Worm (Caenorhabditis elegans): ENCODE results near the gene sams-5.
"Not testable (repeated sequence)": the region's sequence is repeated elsewhere in the genome, so short reads cannot be mapped to it uniquely, and the experiment has no call there.

The sams-5 gene

DNA sequence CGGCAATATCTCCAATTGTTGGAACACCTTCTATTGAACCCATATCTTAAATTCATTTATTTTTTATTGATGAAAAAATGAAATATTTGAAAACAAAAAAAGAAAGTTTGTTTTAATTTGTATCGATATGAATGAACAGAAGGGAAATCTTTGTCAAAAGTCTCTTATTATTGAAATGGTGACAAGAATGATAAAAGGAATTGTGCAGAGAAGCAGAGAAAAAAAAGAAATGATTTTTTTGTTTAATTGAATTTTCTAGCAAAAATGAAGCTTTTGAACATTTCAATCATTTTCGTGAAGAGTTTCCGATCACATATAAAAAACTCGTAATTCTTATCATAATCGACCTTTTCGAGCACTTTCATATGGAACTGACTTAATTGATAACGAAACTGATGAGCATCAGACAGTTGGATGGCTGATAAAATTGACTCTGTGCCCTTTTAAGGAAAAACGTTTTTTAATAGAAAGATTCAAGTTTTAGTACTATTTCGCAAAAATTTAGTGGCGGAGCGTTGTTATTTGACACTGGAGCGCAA, 3.6 kb downstream of the sams-5 start, which contains the start of the genes aat-4 and T13A10.1:
Gene aat-4, minus strand, starts transcription at position 51 of the 539 bp plus-strand sequence.
Gene T13A10.1, plus strand, starts transcription at position 411 of the 539 bp plus-strand sequence.
- no peak for TF ChIP-seq unc-62 (GFP tag; optimal IDR thresholded peaks at IDR 0.05)

DNA sequence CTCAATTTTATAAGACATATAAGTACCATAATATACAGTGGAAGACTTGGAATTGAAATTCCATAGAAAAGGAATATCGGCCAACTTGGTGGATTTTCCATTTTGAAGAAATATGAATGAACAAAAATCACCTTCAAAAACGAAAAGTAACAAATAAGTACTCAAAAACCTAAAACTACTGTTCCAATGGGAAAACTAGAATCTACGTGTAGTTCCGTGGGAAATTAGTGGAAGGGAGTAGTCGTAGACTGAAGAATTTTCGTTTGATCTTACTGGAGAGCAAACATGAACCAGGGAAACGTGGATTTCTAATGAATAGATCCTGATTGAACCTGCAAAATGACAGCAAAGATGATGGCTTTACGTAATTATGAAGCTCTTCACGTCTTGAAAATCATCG, 7.4 kb downstream of the sams-5 start, which contains the start of gene srv-31:
Gene srv-31, minus strand, starts transcription at position 101 of the 400 bp plus-strand sequence.
- no peak for TF ChIP-seq unc-62 (GFP tag; optimal IDR thresholded peaks at IDR 0.05)

DNA sequence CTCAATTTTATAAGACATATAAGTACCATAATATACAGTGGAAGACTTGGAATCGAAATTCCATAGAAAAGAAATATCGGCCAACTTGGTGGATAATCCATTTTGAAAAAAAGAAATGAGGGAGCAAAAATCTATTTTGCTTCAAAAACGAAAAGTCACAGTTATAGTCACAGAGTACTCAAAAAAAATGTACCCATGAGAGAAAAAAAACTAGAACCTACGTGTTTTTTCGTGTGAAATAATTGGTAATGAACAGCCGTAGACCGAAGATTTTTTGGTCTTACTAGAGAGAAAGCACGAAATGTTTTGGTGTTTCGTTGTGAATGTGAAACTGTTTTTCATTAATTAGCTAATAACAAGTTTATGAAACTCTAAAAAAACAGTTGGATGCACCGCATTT, 10.0 kb downstream of the sams-5 start, which contains the start of gene srv-30:
Gene srv-30, minus strand, starts transcription at position 101 of the 400 bp plus-strand sequence.
- no peak for TF ChIP-seq unc-62 (GFP tag; optimal IDR thresholded peaks at IDR 0.05)

DNA sequence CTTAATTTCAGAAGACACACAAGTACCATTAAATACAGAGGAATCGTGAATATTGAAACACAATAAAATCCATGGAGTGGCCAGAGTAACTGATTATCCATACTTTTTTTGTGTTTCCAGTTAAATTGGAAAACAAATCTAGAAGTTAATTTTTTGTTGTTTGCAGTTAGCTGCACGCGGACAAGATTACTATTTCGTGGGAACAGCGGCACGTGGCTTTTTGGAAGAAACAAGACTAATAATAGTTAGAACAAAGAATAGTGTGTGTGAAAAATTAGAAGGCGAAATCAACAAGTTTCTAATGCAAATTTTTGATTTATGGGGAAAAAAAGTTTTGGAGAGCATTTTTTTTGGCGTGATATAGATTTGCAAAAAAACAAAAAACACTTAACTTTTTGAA, 12.8 kb downstream of the sams-5 start, which contains the start of gene srv-29:
Gene srv-29, minus strand, starts transcription at position 101 of the 400 bp plus-strand sequence.
- no peak for TF ChIP-seq unc-62 (GFP tag; optimal IDR thresholded peaks at IDR 0.05)

DNA sequence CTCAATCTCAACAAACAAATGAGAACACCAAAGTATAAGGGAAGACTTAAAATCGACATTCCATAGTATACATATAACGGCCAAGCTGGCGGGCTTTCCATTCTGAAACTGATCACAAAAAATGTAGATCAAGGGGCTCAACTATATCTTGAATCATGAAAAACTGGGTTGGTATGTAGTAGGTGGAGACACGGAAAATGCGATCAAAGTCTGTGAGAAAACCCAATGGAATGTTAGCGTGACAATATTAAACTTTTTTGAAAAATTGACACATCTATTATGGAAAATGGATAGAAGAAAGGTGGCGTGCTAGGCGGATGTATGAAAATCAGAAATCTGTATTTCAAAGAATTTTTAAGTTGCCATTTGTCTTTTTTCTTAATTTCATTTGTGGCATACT, 16.1 kb downstream of the sams-5 start, which contains the start of gene srv-28:
Gene srv-28, minus strand, starts transcription at position 101 of the 400 bp plus-strand sequence.
- TF ChIP-seq unc-62 (GFP tag; optimal IDR thresholded peaks at IDR 0.05), result no peak

DNA sequence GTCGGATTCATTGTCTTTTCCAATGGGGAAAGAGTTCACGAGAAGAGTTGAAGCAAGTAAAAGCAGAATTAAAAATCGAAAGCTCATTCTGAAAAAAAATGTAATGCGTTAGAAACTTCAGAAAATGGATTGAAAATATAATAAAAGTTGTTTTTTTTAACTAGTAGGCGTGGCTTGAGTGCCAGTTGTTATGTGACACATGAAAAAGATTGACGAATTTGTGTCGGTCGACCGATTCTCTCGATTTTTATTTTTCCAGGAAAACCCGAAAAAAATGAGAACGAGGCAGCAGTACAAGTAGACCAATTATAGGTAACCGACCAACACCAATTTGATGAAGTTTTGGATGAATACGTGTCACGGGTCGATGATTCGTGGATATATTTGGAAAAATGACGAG, 19.6 kb downstream of the sams-5 start, which contains the start of gene nlp-16:
Gene nlp-16, minus strand, starts transcription at position 101 of the 400 bp plus-strand sequence.
- no peak for TF ChIP-seq unc-62 (GFP tag; optimal IDR thresholded peaks at IDR 0.05)

DNA sequence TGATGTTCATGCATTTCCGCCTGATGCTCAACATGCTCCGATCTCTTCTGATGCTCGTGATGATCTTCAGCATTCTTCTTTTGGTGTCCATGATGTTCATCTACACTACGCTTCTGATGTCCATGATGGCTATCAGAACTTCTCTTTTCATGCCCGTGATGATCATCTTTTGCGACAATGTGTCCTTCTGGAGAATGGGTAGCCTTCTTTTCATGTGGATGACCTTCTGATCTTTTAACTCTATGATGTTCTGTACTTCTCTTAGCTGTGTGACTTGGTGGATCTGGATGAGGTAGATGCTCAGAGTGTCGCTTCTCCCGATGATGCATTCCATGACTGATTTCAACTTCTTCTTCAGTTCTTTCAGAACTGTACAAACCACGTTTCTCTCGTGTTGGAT, 20.4 kb downstream of the sams-5 start:
- no peak for TF ChIP-seq unc-62 (GFP tag; optimal IDR thresholded peaks at IDR 0.05)

DNA sequence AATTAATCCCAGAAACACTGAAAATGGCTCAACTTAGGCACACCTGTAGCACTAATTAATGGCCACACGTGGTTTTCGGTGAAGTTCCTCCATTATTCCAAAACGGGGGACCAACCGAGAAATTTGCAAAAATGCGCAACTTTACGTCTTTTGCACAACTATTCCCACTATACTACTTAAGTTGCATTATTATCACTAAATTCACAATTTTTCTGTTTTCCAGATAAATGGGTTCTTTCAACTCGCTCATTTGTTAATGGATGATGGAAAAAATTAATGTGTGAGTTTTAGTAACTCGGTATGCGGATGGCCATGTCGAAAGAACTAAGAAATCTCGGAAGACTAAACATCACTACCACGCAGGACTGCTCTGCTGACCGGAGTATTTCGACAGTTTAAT, 24.7 kb downstream of the sams-5 start, which contains the start of gene T13A10.64:
Gene T13A10.64, plus strand, starts transcription at position 301 of the 400 bp plus-strand sequence.
- no peak for TF ChIP-seq unc-62 (GFP tag; optimal IDR thresholded peaks at IDR 0.05)

DNA sequence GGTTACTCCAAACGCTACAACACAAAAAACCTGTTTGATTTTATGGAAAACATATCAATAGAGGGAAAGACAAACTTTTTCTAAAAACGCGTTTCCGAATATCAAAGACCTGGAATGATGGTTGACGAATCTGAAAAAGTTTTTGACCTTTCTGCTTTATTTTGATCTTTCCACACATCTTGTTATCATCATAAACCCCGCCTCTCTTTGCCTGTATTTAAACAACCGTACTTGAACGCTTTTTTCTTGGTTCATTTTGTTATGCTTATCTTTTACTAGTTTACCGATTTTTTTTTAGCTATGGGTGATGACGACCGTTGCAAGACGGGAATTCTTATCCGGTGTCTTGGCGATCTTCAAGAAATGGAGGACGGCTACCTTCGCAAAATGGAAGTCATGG, 26.3 kb downstream of the sams-5 start, which contains the start of gene T13A10.2:
Gene T13A10.2, plus strand, starts transcription at position 301 of the 400 bp plus-strand sequence.
- TF ChIP-seq unc-62 (GFP tag; optimal IDR thresholded peaks at IDR 0.05), result not testable (repeated sequence)

DNA sequence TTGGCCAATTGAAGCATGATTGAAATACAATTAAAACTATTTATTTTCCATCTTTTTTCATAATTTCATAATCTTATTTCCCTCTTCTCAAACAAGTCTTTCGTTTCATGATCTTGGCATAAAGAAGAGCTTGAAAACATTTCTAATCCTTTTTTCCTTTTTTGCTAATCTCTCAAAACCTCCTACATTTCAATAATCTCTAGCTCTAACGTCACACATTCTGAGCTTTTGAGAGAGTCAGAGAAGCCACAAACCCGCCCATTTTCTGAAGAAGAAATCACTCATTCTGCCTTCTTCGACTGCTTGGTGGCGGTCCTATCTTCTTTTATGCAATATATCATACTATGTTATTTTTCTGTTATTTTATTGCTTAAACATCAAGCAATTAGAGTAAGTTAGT, 29.7 kb downstream of the sams-5 start, which contains the start of gene F58F9.1:
Gene F58F9.1, plus strand, starts transcription at position 251 of the 400 bp plus-strand sequence.
- no peak for TF ChIP-seq unc-62 (GFP tag; optimal IDR thresholded peaks at IDR 0.05)

DNA sequence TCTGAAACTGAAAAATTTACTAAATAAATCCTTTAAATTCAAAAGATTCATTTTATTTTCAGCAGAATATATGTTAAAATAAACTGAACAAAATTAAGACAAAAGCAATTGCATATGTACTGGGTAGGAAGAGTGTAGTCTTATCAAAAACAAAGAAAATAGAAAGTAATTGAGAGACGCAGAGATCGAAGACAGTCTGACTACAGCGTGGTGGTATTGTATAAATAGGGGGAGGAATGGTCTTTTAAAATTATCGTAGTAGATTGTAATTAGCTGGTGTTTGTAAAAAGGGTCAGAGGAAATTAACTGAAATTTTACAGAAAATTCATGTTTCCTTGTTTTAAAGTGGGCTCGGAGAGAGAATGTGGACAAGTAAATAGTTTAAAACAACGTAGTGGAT, 30.8 kb downstream of the sams-5 start, which contains the start of gene acox-3:
Gene acox-3, minus strand, starts transcription at position 7 of the 400 bp plus-strand sequence.
- TF ChIP-seq unc-62 (GFP tag; optimal IDR thresholded peaks at IDR 0.05), result no peak

DNA sequence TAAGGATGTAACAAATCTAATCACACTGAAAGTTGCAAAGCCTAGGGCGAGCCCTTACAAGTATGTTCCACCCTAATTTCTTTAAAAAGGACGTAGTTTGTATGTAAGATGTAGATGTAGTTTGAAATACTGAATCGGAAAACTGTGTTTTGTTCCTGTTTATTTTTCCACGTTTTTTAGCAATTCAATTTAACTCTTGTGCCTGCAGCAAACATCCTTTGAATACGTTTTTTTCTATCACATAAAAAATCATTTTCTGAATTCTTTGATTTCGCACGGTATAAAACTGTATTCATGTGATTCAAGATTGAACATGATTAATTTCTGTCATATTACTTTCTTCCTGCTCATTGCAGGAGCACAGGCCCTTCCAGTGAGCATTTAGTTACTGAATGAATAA, 39.3 kb downstream of the sams-5 start, which contains the start of gene F58F9.9:
Gene F58F9.9, plus strand, starts transcription at position 301 of the 400 bp plus-strand sequence.
- TF ChIP-seq unc-62 (GFP tag; optimal IDR thresholded peaks at IDR 0.05), result no peak

DNA sequence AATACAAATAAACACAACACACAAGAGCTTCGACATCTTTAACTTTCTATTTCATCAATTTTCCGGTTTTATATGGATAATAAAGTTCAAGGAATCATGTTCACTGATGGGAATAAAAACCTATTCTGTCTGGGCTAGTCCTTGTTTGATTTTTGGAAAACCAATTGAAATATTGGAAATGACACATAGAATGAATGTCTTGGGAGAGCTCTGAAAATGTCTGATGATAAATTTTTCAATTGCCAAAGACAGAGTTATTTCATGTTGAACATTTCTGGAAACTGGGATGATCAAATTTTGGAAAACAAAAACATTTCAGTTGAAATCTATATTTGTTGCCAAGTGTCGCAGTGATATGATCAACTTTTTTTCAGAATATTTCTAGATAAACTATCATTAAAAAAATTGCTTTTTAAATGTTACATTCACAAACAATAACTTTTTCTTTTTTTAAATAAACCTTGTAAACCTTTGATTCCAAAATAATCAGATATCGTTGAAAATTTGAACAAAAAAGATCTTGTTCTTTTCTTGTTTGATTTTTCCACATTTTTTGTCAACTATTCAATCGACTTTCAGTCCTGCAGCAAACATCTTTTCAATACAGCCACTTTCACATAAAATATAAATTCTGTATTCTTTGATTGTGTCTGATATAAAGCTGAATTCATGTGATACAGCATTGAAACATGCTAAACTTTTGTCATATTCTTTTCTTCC, 41.7 kb downstream of the sams-5 start, which contains the start of the genes F58F9.6 and F58F9.8:
Gene F58F9.6, minus strand, starts transcription at position 101 of the 720 bp plus-strand sequence.
Gene F58F9.8, plus strand, starts transcription at position 670 of the 720 bp plus-strand sequence.
- no peak for TF ChIP-seq unc-62 (GFP tag; optimal IDR thresholded peaks at IDR 0.05)

DNA sequence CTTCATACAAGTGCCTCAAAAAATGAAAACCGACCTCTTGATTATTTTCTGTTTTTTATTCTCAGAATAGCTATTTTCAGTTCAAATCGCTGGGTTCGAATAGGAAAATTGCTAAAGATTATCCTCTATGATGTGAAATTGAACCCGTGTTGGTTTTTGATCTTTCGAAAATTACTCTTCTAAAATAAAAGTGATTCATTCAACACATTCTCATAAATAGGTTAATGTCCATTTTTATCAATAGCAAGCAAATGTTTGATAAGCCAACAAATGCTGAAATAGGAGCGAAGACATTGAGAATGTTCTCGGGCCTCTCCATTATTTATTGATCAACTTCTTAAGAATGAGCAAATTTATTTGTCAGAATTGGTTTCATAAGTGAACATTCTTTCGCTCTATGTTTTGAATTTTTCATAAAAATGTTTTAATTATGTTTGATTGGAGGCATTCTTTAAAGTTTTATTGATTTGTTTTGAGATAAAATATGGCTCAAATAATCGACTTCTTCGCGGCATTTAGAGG, 46.5 kb downstream of the sams-5 start, which contains the start of gene F58F9.3:
Gene F58F9.3, plus strand, starts transcription at position 472 of the 522 bp plus-strand sequence.
- TF ChIP-seq unc-62 (GFP tag; optimal IDR thresholded peaks at IDR 0.05), result no peak

DNA sequence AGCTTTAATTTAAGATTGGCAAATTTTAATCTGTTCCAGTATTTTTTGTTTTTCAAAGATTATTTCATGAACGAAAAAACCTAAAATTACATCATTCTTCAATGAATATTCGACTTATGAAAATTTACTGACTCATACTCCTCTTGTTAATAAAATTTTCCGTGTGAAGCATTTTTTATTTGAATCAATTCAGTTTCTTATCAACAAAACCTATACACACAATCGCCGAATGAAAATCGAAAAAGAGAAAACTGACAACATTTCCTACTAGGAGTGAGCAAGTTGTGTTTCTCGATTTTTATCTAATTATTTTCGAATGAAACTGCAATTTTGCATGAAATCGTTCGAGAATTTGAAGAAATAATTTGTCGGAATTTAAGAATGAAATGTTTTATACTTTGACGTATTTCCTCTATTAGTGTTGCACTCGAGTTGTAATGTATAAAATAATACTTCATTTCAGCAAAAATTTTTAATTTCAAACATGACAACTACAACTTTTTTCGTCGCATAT, 48.7 kb downstream of the sams-5 start, which contains the start of gene F58F9.4:
Gene F58F9.4, plus strand, starts transcription at position 464 of the 514 bp plus-strand sequence.
- TF ChIP-seq unc-62 (GFP tag; optimal IDR thresholded peaks at IDR 0.05), result no peak
